Fruit fly (Drosophila melanogaster): ENCODE measurements around the gene ATP8B.

Gene ATP8B

dm6 chr3R:12125431-12126027, 35.1 kb upstream of the ATP8B start:
- TF ChIP-seq Eip78C (GFP tag) (peak; percentile 6), Blimp-1 (GFP tag; optimal IDR thresholded peaks at IDR 0.05) (peak; percentile 95), lz (GFP tag; optimal IDR thresholded peaks at IDR 0.05) (no peak)

dm6 chr3R:12124843-12125242, 34.4 kb upstream of the ATP8B start:
- TF ChIP-seq CG11294 (GFP tag; IDR thresholded peaks at IDR 0.05): no peak
- no peak for TF ChIP-seq spab (GFP tag; optimal IDR thresholded peaks at IDR 0.05)
- no peak for TF ChIP-seq salr (GFP tag; optimal IDR thresholded peaks at IDR 0.05)
- TF ChIP-seq CG8319 (GFP tag; optimal IDR thresholded peaks at IDR 0.05): no peak
- no peak for TF ChIP-seq CG10631 (GFP tag; optimal IDR thresholded peaks at IDR 0.05)
- no peak for TF ChIP-seq svp (GFP tag)
- TF ChIP-seq dac (GFP tag; optimal IDR thresholded peaks at IDR 0.05): no peak
- no peak for TF ChIP-seq ss (GFP tag; optimal IDR thresholded peaks at IDR 0.05)
- TF ChIP-seq Eip75B (GFP tag; optimal IDR thresholded peaks at IDR 0.05): no peak
- no peak for TF ChIP-seq CG6792 (GFP tag; optimal IDR thresholded peaks at IDR 0.05)
- TF ChIP-seq CG6854 (GFP tag; optimal IDR thresholded peaks at IDR 0.05): no peak

- TF ChIP-seq CG6163 (GFP tag; IDR thresholded peaks at IDR 0.05) (peak; percentile 94), CG7368 (GFP tag; optimal IDR thresholded peaks at IDR 0.05) (peak; percentile 73), fkh (GFP tag; optimal IDR thresholded peaks at IDR 0.05) (peak; percentile 64), CG6854 (GFP tag; optimal IDR thresholded peaks at IDR 0.05) (no peak), Lpt (GFP tag; optimal IDR thresholded peaks at IDR 0.05) (peak; percentile 1), CG15336 (GFP tag; IDR thresholded peaks at IDR 0.05) (no peak), cyc (GFP tag; optimal IDR thresholded peaks at IDR 0.05) (peak; percentile 86), CG11294 (GFP tag; IDR thresholded peaks at IDR 0.05) (peak; percentile 12; the same call in 1 of the 2 replicates), eg (GFP tag; IDR thresholded peaks at IDR 0.05) (peak; percentile 84), Eip78C (GFP tag) (peak; percentile 90), Ets96B (tag; optimal IDR thresholded peaks at IDR 0.05) (peak; percentile 37), net (GFP tag; optimal IDR thresholded peaks at IDR 0.05) (peak; percentile 70), Hr39 (GFP tag; optimal IDR thresholded peaks at IDR 0.05) (peak; percentile 85), Met (GFP tag; optimal IDR thresholded peaks at IDR 0.05) (peak; percentile 69), spab (GFP tag; optimal IDR thresholded peaks at IDR 0.05) (peak; percentile 33), CG8632 (GFP tag; optimal IDR thresholded peaks at IDR 0.05) (peak; percentile 48), CG11762 (GFP tag; optimal IDR thresholded peaks at IDR 0.05; ENCODE audit: insufficient read depth) (peak; percentile 59), topi (GFP tag; optimal IDR thresholded peaks at IDR 0.05) (peak; percentile 75), dsx (GFP tag; optimal IDR thresholded peaks at IDR 0.05; ENCODE audit: poor library complexity, severe bottlenecking) (peak; percentile 67), CG8319 (GFP tag; optimal IDR thresholded peaks at IDR 0.05) (peak; percentile 79), CG4318 (GFP tag; optimal IDR thresholded peaks at IDR 0.05) (peak; percentile 10), CG1621 (tag; optimal IDR thresholded peaks at IDR 0.05) (peak; percentile 81), CG6808 (GFP tag; optimal IDR thresholded peaks at IDR 0.05) (peak; percentile 35), ss (GFP tag; optimal IDR thresholded peaks at IDR 0.05) (peak; percentile 7 to 42), Blimp-1 (GFP tag; optimal IDR thresholded peaks at IDR 0.05) (peak; percentile 13), CG16779 (tag; optimal IDR thresholded peaks at IDR 0.05) (peak; percentile 36), fd59A (GFP tag; optimal IDR thresholded peaks at IDR 0.05) (peak; percentile 45), Sox102F (GFP tag; optimal IDR thresholded peaks at IDR 0.05) (peak; percentile 69), Gug (GFP tag; IDR thresholded peaks at IDR 0.05) (peak; percentile 70), CG6276 (GFP tag; optimal IDR thresholded peaks at IDR 0.05) (no peak), CG6792 (GFP tag; optimal IDR thresholded peaks at IDR 0.05) (peak; percentile 77), Ets21C (GFP tag; optimal IDR thresholded peaks at IDR 0.05) (peak; percentile 61), vri (GFP tag; optimal IDR thresholded peaks at IDR 0.05) (peak; percentile 62), salr (GFP tag; optimal IDR thresholded peaks at IDR 0.05) (peak; percentile 43 to 84), Sox15 (GFP tag; optimal IDR thresholded peaks at IDR 0.05) (peak; percentile 65), Sox14 (GFP tag; optimal IDR thresholded peaks at IDR 0.05) (peak; percentile 57), CG3032 (tag; optimal IDR thresholded peaks at IDR 0.05) (peak; percentile 70), CG10669 (GFP tag; optimal IDR thresholded peaks at IDR 0.05) (peak; percentile 75), Eip93F (GFP tag; optimal IDR thresholded peaks at IDR 0.05) (no peak), acj6 (GFP tag; optimal IDR thresholded peaks at IDR 0.05) (peak; percentile 78), CG11902 (GFP tag; optimal IDR thresholded peaks at IDR 0.05) (peak; percentile 73)
Observed at dm6 chr3R:12121161-12121560, 30.7 kb upstream of the ATP8B start.

Data from whole organism, prepupa.